Fruit fly (Drosophila melanogaster) Kc167 (cell line): Measurements from ENCODE around the gene CG9519.

ENCODE experiments used
- insv ChIP-seq: fragments of >200 bp; optimal IDR thresholded peaks from 3 replicates; lab custom pipeline; 2018; ENCODE audit warnings: missing external identifiers
- ttk ChIP-seq: sonication (Bioruptor generic); optimal IDR thresholded peaks from 2 replicates; lab custom pipeline; 2017; ENCODE audit warnings: missing external identifiers

DNA sequence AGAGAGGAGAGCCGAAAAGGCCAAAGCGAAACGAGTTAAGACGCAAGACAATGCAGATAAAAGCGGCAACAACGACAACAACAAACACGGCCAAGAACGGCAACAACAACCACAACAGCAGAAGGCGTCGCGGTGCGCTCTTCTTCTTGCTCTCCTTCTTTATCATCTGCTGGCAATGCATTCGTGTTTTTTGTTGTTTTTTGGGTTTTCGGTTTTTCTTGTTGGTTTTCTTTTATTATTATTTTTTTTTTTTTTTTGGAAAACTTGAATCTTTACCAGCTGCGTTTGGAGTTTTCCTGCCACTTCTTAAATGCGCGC lies 30.7 kb downstream of the CG9519 start:
- TF ChIP-seq insv = no peak
- TF ChIP-seq ttk (lab: Kevin White, UChicago) = no peak
